Fruit fly (Drosophila melanogaster): ENCODE measurements around the gene CG14105.

DNA sequence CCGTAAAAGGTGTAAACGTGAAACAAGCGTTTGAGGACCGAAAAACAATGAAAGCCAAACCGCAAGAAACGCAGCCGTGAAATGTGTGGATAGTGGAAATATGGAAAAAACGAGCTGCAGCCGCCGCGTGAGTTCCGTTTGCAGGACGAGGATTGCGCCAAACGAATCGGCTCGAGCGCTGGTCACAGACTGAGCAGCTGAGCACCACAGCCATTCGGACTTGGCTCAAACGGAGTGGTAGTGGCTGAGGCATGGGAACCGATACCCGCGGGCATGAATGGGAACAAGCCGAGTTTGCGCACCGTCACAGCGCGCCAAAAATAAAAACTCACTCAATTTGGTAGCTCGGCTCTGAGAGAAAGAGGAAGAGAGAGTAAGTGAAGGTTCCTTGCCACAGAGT lies 48.1 kb upstream of the CG14105 start, which contains the start of gene CG10089:
- no peak for TF ChIP-seq salr (GFP tag; optimal IDR thresholded peaks at IDR 0.05)
- no peak for TF ChIP-seq Lpt (GFP tag; optimal IDR thresholded peaks at IDR 0.05)
- TF ChIP-seq CG11902 (GFP tag; optimal IDR thresholded peaks at IDR 0.05) = no peak
- TF ChIP-seq CG10631 (GFP tag; optimal IDR thresholded peaks at IDR 0.05) = no peak
- no peak for TF ChIP-seq dsx (GFP tag; optimal IDR thresholded peaks at IDR 0.05; ENCODE audit: poor library complexity, severe bottlenecking)
- TF ChIP-seq Blimp-1 (GFP tag; optimal IDR thresholded peaks at IDR 0.05) = no peak
